Fruit fly (Drosophila melanogaster): ENCODE measurements around the gene msd5.

The msd5 gene

dm6 chr3L:1376014-1376745 lies 43.2 kb upstream of the msd5 start (continued):
- TF ChIP-seq BtbVII (GFP tag; optimal IDR thresholded peaks at IDR 0.05) (no peak), Atf6 (GFP tag; IDR thresholded peaks at IDR 0.05) (no peak; the same call in 1 of the 2 replicates), Rfx (GFP tag; IDR thresholded peaks at IDR 0.05) (peak; percentile 60), CG14965 (GFP tag; optimal IDR thresholded peaks at IDR 0.05; ENCODE audit: borderline replicate concordance) (no peak), eyg (GFP tag; optimal IDR thresholded peaks at IDR 0.05) (no peak), CG7271 (tag; optimal IDR thresholded peaks at IDR 0.05) (no peak), NC2α (GFP tag; optimal IDR thresholded peaks at IDR 0.05) (no peak), CG8290 (GFP tag; optimal IDR thresholded peaks at IDR 0.05) (no peak), CG8290 (tag; optimal IDR thresholded peaks at IDR 0.05) (peak in 1 of 2 experiments; percentile 56), pan (optimal IDR thresholded peaks at IDR 0.05) (no peak), pan (GFP tag; optimal IDR thresholded peaks at IDR 0.05 in 1 of 2, IDR thresholded peaks at IDR 0.05 in 1 of 2) (peak in 1 of 2 experiments; percentile 66), bcd (GFP tag; optimal IDR thresholded peaks at IDR 0.05) (peak; percentile 30), Lpt (GFP tag; optimal IDR thresholded peaks at IDR 0.05) (no peak), Ssrp (tag; optimal IDR thresholded peaks at IDR 0.05) (peak; percentile 31), ftz-f1 (GFP tag; optimal IDR thresholded peaks at IDR 0.05) (no peak), CG14667 (GFP tag; IDR thresholded peaks at IDR 0.05) (peak; percentile 37; the same call in 1 of the 2 replicates), ci (GFP tag; IDR thresholded peaks at IDR 0.05) (peak; percentile 69; the same call in 1 of the 3 replicates), Hsf (GFP tag; optimal IDR thresholded peaks at IDR 0.05) (peak; percentile 14), CG15073 (GFP tag; optimal IDR thresholded peaks at IDR 0.05) (no peak), zen2 (GFP tag; IDR thresholded peaks at IDR 0.05; ENCODE audit: partially characterized antibody) (peak; percentile 35; the same call in 1 of the 3 replicates), repo (GFP tag; optimal IDR thresholded peaks at IDR 0.05) (peak; percentile 34), CG11085 (GFP tag; IDR thresholded peaks at IDR 0.05) (no peak), CG9817 (tag; optimal IDR thresholded peaks at IDR 0.05) (no peak), CG17328 (GFP tag; IDR thresholded peaks at IDR 0.05) (peak; percentile 60; the same call in 1 of the 2 replicates), CG2120 (GFP tag; optimal IDR thresholded peaks at IDR 0.05) (no peak), Deaf1 (tag; optimal IDR thresholded peaks at IDR 0.05) (no peak), ind (GFP tag; optimal IDR thresholded peaks at IDR 0.05) (peak; percentile 23), fd102C (GFP tag; optimal IDR thresholded peaks at IDR 0.05) (no peak), Hmr (GFP tag; optimal IDR thresholded peaks at IDR 0.05) (no peak), Pdp1 (GFP tag; optimal IDR thresholded peaks at IDR 0.05) (peak in 1 of 2 experiments; percentile 67), phol (tag; optimal IDR thresholded peaks at IDR 0.05) (peak; percentile 51), Sry-δ (GFP tag; optimal IDR thresholded peaks at IDR 0.05) (peak; percentile 54), CG4404 (GFP tag; IDR thresholded peaks at IDR 0.05) (no peak), her (GFP tag; optimal IDR thresholded peaks at IDR 0.05) (no peak), maf-S (GFP tag; optimal IDR thresholded peaks at IDR 0.05) (no peak), Neu2 (GFP tag; optimal IDR thresholded peaks at IDR 0.05; ENCODE audit: borderline replicate concordance) (no peak), Dbx (GFP tag; IDR thresholded peaks at IDR 0.05) (no peak), abd-A (tag; optimal IDR thresholded peaks at IDR 0.05) (no peak), CHES-1-like (GFP tag; optimal IDR thresholded peaks at IDR 0.05) (no peak), CG11695 (GFP tag; IDR thresholded peaks at IDR 0.05) (0 out of 3 replicates have a peak, but pooled peaks have one; percentile 33)

Data from whole organism, embryonic.